Worm (Caenorhabditis elegans): ENCODE data around the gene sre-39.
"Not testable (repeated sequence)": the region's sequence is repeated elsewhere in the genome, so short reads cannot be mapped to it uniquely, and the experiment has no call there.

Gene sre-39

DNA sequence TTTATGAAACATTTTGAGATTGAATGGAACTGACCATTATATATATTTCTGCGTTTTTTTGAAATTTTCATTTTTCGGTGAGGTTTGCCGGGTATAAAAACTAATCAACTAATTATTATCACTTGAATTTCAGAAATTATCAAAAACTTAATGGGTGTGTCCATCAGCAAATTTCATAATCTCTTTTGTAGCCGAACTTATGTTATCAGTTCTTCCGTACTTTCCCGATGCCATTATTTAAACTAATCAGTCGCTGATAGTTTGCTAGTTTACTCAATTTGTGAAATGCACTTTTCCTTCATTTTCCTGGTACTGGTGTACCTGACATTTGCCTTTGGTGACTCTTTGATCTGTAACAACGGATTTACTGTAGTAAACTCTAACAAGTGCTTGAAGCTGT, 12.9 kb upstream of the sre-39 start:
- TF ChIP-seq unc-62 (GFP tag; optimal IDR thresholded peaks at IDR 0.05) = no peak

DNA sequence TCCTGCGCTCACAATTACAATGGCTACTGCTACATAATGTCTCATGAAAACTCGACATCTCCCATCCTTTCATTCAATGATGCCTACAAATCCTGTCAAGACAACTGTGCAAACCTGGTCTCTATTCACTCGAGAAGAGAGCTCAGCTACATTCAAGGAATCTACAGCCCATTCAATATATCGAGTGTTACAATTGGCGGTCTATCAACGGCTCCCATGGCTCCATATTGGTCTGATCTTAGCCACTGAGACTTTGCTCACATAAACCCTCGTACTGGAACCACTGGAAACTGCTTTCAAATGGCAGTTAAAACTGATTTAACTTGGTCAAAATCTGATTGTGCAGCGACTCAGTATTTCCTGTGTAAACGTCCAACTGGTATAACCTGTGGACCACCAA, 11.6 kb upstream of the sre-39 start, which contains the start of gene T05A7.3:
TSS of gene T05A7.3 (plus strand) at position 301 of the 400 bp plus-strand sequence.
- no peak for TF ChIP-seq unc-62 (GFP tag; optimal IDR thresholded peaks at IDR 0.05)

DNA sequence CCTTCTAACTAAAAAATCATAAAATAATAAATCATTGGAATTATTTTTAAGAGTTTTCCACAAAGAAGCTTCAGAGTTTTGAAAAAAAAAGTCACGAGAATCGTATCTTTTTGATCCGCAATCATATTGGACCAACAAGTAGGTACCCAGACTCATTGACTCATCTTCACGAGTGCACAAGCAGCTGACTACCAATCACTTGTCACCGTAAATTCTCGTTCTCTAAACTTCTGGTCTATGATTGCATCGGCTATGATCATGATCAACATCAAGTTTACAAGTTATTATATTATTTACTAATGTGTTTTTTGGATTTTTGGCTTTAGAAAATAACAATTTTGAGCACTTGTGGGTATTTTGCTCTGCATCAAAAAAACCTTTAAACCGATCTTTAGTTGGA, 10.8 kb upstream of the sre-39 start:
- TF ChIP-seq unc-62 (GFP tag; optimal IDR thresholded peaks at IDR 0.05) = no peak

DNA sequence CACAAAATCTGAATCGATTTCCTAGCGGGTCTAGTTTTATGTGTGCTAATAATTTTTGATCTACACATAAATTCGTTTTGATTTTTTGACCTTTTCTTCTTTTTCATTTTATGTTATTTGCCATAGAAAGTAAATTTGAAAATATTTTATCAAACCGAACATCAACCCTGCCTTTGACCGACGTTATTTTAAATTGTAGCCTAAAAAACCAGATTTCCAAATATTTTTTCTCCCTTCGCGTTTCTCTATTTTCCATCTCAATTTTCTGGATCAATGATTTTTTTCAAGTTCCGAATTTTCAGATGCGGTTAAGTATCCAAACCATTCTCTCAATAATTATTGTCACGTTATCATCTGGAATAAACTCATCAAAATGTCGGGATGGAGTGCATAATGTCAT, 9.1 kb upstream of the sre-39 start, which contains the start of gene T05A7.1:
TSS of gene T05A7.1 (plus strand) at position 301 of the 400 bp plus-strand sequence.
- TF ChIP-seq unc-62 (GFP tag; optimal IDR thresholded peaks at IDR 0.05) = no peak

DNA sequence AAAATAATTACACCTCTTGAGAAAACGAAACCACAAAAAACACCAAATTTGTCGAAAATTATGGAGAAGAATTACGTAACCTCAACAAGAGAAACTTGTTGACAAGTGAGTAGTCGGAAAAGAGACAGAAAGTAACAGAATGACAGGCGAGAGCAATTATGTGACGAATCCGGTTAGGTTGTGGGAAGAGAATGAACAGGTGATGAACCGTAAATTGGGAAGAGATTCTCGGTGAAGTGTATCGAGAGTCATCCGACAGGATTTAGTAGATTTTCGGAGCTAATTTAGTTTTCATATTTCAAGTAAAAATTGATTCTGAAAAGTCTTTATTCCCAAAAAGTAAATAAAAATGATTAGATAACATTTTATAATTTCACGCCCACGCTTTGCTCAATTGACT, 5.7 kb upstream of the sre-39 start, which contains the start of gene T05A7.7:
TSS of gene T05A7.7 (minus strand) at position 101 of the 400 bp plus-strand sequence.
- TF ChIP-seq unc-62 (GFP tag; optimal IDR thresholded peaks at IDR 0.05) = no peak

DNA sequence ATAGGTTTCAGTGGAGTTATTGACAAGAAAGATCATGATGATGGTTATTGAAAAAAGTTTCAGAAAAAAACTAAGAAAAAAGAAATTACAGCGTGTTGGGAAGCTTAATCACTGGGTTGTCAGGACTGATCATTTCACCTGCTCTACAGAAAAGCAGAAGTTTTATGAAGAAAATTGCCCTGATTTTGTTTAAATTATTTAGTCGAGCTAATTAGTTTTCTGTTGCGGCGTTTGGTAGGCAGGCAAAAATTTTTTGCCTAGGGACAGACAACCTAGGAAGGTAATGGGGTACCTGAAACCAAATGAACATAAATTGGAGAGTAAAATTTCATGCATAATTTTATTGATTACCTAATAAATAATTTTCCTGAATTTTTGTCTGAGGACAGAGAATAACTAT, 3.3 kb upstream of the sre-39 start, which contains the start of gene sre-40:
TSS of gene sre-40 (minus strand) at position 101 of the 400 bp plus-strand sequence.
- no peak for TF ChIP-seq unc-62 (GFP tag; optimal IDR thresholded peaks at IDR 0.05)

- no peak for TF ChIP-seq unc-62 (GFP tag; optimal IDR thresholded peaks at IDR 0.05)
These were observed 2.2 kb upstream of the sre-39 start for ce11 chrII:4684852-4685251.

DNA sequence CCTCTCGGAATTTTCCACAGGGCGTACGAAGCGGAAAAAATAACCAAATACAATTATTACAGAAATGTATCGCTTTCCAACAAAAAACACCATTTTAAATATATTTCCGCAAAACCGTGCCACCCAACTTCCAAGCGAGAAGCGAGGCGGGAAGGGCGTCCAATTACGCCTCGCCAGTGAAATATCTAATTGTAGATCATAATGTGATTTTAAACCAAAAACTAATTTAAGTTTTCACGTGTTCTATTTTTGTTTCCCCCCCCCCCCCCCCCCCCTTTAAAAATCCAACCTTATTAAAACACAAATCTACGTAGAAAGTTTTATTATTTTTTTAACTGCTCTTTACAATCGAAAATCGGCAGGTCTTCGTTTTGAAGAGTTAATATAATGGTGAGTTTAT, 2.4 kb downstream of the sre-39 start, which contains the start of gene F10G7.12:
TSS of gene F10G7.12 (plus strand) at position 301 of the 400 bp plus-strand sequence.
- no peak for TF ChIP-seq unc-62 (GFP tag; optimal IDR thresholded peaks at IDR 0.05)

- no peak for TF ChIP-seq unc-62 (GFP tag; optimal IDR thresholded peaks at IDR 0.05)
These were observed 6.1 kb downstream of the sre-39 start, which contains the start of gene F10G7.5 for ce11 chrII:4693129-4693528. Gene F10G7.5, plus strand, starts transcription at chrII:4693414.

ce11 chrII:4696055-4696454, 9.0 kb downstream of the sre-39 start:
- no peak for TF ChIP-seq unc-62 (GFP tag; optimal IDR thresholded peaks at IDR 0.05)

DNA sequence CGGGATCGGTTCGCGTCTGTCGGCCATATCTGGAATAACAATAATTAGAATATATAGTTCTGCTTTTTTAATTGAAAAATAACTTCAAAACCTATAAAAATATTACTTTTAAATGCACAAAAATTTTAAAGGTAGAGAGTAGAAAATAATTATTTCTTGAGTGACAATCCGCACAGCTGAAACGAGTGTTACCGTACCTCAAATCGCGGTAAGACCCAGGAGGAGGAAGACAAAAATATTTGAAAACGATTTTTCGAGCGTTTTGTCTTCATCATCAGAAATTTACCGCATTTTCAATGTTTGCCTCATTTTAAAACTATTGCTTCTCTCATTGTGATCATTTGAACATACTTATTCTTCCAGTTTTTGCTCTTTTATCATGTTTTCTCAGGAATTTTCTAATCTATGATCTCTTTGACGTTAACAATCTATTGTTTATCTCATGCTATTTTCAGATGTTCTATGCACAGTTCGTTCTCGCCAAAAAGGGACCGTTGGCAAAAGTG, 11.3 kb downstream of the sre-39 start, which contains the start of the genes rpn-5 and scc-1:
TSS of gene rpn-5 (minus strand) at position 162 of the 506 bp plus-strand sequence.
TSS of gene scc-1 (plus strand) at position 456 of the 506 bp plus-strand sequence.
- no peak for TF ChIP-seq unc-62 (GFP tag; optimal IDR thresholded peaks at IDR 0.05)

DNA sequence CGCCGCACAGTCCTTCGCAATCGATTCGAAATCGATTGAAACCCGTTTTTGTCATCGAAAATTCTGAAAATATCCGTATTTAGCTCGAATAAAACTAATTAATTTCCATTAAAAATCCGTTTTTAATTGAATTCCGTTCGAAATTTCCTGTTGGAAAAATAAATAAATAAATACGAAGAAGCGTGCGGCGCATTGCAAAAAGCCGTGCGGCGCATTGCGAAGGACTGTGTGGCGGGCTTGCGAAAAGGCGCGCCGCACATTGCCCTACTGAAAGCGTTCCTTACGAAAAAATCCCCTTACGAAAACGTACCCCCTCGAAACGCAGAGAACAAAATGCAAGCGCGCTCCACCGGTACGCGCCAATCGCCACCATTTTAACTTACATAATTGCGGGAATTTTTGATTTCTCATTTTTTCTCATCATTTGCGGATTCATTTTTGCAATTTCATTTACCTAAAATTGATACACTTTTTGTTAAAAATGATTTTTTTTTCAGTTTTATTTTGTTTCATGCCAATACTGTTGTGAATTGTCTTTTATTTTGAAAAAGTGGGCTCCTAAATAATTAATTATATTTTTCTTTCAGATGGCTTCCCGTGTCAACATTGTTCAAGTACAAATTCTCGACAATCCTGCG, 14.6 kb downstream of the sre-39 start, which contains the start of gene unc-85:
TSS of gene unc-85 (plus strand) at position 588 of the 638 bp plus-strand sequence.
- TF ChIP-seq unc-62 (GFP tag; optimal IDR thresholded peaks at IDR 0.05) = not testable (repeated sequence)

DNA sequence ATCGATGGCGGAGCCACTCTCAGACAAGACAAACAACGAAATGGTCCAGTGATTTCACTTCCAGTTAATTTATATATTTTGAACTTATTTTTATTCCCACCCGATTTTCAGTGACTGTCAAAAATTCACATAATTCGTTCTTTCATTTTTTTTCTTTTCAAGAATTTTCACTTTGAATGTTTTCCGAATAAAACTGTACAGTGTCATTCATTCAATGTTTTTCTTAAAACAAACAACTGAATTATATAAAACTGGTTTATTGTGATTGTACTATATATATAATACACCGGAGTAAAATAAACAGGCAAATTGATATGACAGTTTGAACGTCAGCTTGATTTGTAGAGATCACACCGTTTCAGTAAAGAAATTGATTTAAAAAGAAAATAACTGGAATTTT, 16.0 kb downstream of the sre-39 start:
- TF ChIP-seq unc-62 (GFP tag; optimal IDR thresholded peaks at IDR 0.05) = no peak

ce11 chrII:4706359-4706871, 19.4 kb downstream of the sre-39 start, which contains the start of the genes F10G7.9 and tsn-1:
Gene F10G7.9, minus strand, starts transcription at chrII:4706485.
Gene tsn-1, plus strand, starts transcription at chrII:4706821.
- TF ChIP-seq unc-62 (GFP tag; optimal IDR thresholded peaks at IDR 0.05) = no peak

ce11 chrII:4710120-4710519, 23.1 kb downstream of the sre-39 start, which contains the start of gene tag-151:
Gene tag-151, plus strand, starts transcription at chrII:4710277.
- no peak for TF ChIP-seq unc-62 (GFP tag; optimal IDR thresholded peaks at IDR 0.05)

DNA sequence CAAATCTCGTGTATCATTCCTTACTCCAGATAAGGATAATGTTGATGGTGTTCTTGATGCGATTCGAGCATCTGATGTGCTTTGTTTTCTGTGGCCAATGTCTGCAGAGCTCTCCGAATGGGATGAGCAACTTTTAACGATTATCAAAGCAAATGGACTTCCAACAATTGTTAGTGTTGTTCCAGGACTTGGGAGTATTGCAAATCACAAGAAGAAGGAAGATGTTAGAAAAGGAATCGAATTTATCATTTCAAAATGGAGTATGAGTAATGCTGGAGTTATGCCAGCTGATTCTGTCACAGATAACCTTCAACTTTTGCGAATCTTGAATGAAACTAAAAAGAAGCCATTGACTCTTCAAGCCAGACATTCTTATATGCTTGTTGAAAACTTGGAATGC, 23.8 kb downstream of the sre-39 start:
- no peak for TF ChIP-seq unc-62 (GFP tag; optimal IDR thresholded peaks at IDR 0.05)
